Fruit fly (Drosophila melanogaster) whole organism, embryonic: ENCODE data around the gene Hel25E.
A peak's percentile ranks its signal among the peaks of the same experiment; 100 is the strongest.

Experiments
- Aef1 ChIP-seq: fragments of 200-800 bp; sonication (Bioruptor generic); IDR thresholded peaks from 3 replicates; pipeline ENCODE4 v1.3.6; 2022; ENCODE audit warnings: missing biosample characterization, missing genetic modification characterization
- B-H2 ChIP-seq: fragments of 200-800 bp; sonication (Bioruptor generic); optimal IDR thresholded peaks from 2 replicates; lab custom pipeline; 2018; ENCODE audit warnings: missing biosample characterization, mild to moderate bottlenecking, missing genetic modification characterization
- CG10321 ChIP-seq: fragments of 200-800 bp; sonication (Bioruptor generic); IDR thresholded peaks from 2 replicates; pipeline ENCODE4 v1.3.6; 2022; ENCODE audit warnings: missing biosample characterization, missing genetic modification characterization
- CG12659 ChIP-seq: fragments of 200-800 bp; sonication (Bioruptor generic); optimal IDR thresholded peaks from 3 replicates; lab custom pipeline; 2017; ENCODE audit warnings: mild to moderate bottlenecking, missing biosample characterization, missing genetic modification reagents, missing genetic modification characterization
- CG13775 ChIP-seq: fragments of 200-800 bp; sonication (Bioruptor generic); optimal IDR thresholded peaks from 3 replicates; lab custom pipeline; 2017; ENCODE audit warnings: missing biosample characterization, mild to moderate bottlenecking, missing genetic modification characterization
- CG14050 ChIP-seq: fragments of 200-800 bp; sonication (Bioruptor generic); IDR thresholded peaks from 3 replicates; pipeline ENCODE4 v1.3.6; 2022; ENCODE audit warnings: missing biosample characterization, missing genetic modification characterization
- CG14860 ChIP-seq: fragments of 200-800 bp; sonication (Bioruptor generic); IDR thresholded peaks from 3 replicates; pipeline ENCODE4 v1.3.6; 2022; ENCODE audit warnings: missing biosample characterization, missing genetic modification characterization; ENCODE audit not compliant: partially characterized antibody
- CG17568 ChIP-seq: fragments of 200-800 bp; sonication (Bioruptor generic); optimal IDR thresholded peaks from 2 replicates; lab custom pipeline; 2018; ENCODE audit warnings: missing biosample characterization, mild to moderate bottlenecking, missing genetic modification characterization, moderate library complexity
- CG17802 ChIP-seq: fragments of 200-800 bp; sonication (Bioruptor generic); optimal IDR thresholded peaks from 2 replicates; lab custom pipeline; 2018; ENCODE audit warnings: missing biosample characterization, mild to moderate bottlenecking, missing genetic modification characterization, moderate library complexity
- CG1792 ChIP-seq: fragments of 200-800 bp; sonication (Bioruptor generic); optimal IDR thresholded peaks from 2 replicates; lab custom pipeline; 2016; ENCODE audit warnings: missing biosample characterization, missing genetic modification characterization
- CG18599 ChIP-seq: fragments of 200-800 bp; sonication (Bioruptor generic); optimal IDR thresholded peaks from 3 replicates; lab custom pipeline; 2017; ENCODE audit warnings: missing biosample characterization, missing genetic modification characterization, mild to moderate bottlenecking, moderate library complexity, missing genetic modification reagents
- CG30020 ChIP-seq: fragments of 200-800 bp; optimal IDR thresholded peaks from 2 replicates; lab custom pipeline; 2019; ENCODE audit warnings: missing biosample characterization, mild to moderate bottlenecking, missing genetic modification characterization, moderate library complexity
- CG30403 ChIP-seq: fragments of 200-800 bp; sonication (Bioruptor generic); optimal IDR thresholded peaks from 3 replicates; lab custom pipeline; 2016; ENCODE audit warnings: missing biosample characterization, missing genetic modification characterization
- CG3995 ChIP-seq: fragments of 200-800 bp; sonication (Bioruptor generic); optimal IDR thresholded peaks from 3 replicates; lab custom pipeline; 2016; ENCODE audit warnings: missing biosample characterization, missing genetic modification characterization
- CG5953 ChIP-seq: fragments of 200-800 bp; sonication (Bioruptor generic); IDR thresholded peaks from 2 replicates; pipeline ENCODE4 v1.3.6; 2022; ENCODE audit warnings: missing biosample characterization, missing genetic modification characterization
- CG6813 ChIP-seq: fragments of 200-800 bp; sonication (Bioruptor generic); optimal IDR thresholded peaks from 2 replicates; lab custom pipeline; 2017; ENCODE audit warnings: missing biosample characterization, missing genetic modification characterization, mild to moderate bottlenecking, moderate library complexity, missing genetic modification reagents
- CG7786 ChIP-seq: fragments of 200-800 bp; sonication (Bioruptor generic); optimal IDR thresholded peaks from 2 replicates; lab custom pipeline; 2016; ENCODE audit warnings: missing biosample characterization, missing genetic modification characterization
- CG8089 ChIP-seq: fragments of 200-800 bp; sonication (Bioruptor generic); optimal IDR thresholded peaks from 3 replicates; lab custom pipeline; 2016; ENCODE audit warnings: missing biosample characterization, missing genetic modification characterization
- CG8388 ChIP-seq: fragments of 200-800 bp; sonication (Bioruptor generic); optimal IDR thresholded peaks from 2 replicates; lab custom pipeline; 2019; ENCODE audit warnings: missing biosample characterization, mild to moderate bottlenecking, missing genetic modification characterization, moderate library complexity
- CG8924 ChIP-seq: fragments of 200-800 bp; optimal IDR thresholded peaks from 3 replicates; lab custom pipeline; 2019; ENCODE audit warnings: missing biosample characterization, mild to moderate bottlenecking, missing genetic modification characterization, moderate library complexity
- CG9797 ChIP-seq: fragments of 200-800 bp; sonication (Bioruptor generic); optimal IDR thresholded peaks from 3 replicates; lab custom pipeline; 2018; ENCODE audit warnings: missing biosample characterization, mild to moderate bottlenecking, missing genetic modification characterization
- CkIIα-i1 ChIP-seq: fragments of 200-800 bp; sonication (Bioruptor generic); IDR thresholded peaks from 2 replicates; pipeline ENCODE4 v1.3.6; 2022; ENCODE audit warnings: missing biosample characterization, missing genetic modification characterization
- CoRest ChIP-seq: fragments of 200-800 bp; sonication (Bioruptor generic); optimal IDR thresholded peaks from 3 replicates; lab custom pipeline; 2018; ENCODE audit warnings: missing biosample characterization, mild to moderate bottlenecking, missing genetic modification characterization, moderate library complexity
- HmgD ChIP-seq: fragments of 200-800 bp; sonication (Bioruptor generic); optimal IDR thresholded peaks from 3 replicates; lab custom pipeline; 2016; ENCODE audit warnings: missing biosample characterization, missing genetic modification characterization
- Hr78 ChIP-seq, 2 experiments: fragments of 200-800 bp in 1 of 2; fragments of >200 bp in 1 of 2; sonication (Bioruptor generic) in 1 of 2; optimal IDR thresholded peaks; 2 replicates each; lab custom pipeline; 2017 to 2019; ENCODE audit warnings: missing biosample characterization in 2 of 2, missing genetic modification characterization in 2 of 2, mild to moderate bottlenecking in 1 of 2, moderate library complexity in 1 of 2
- Lpt ChIP-seq: fragments of >200 bp; optimal IDR thresholded peaks from 2 replicates; lab custom pipeline; 2018; ENCODE audit warnings: missing biosample characterization, missing genetic modification characterization
- MBD-R2 ChIP-seq: fragments of 200-800 bp; sonication (Bioruptor generic); IDR thresholded peaks from 2 replicates; pipeline ENCODE4 v1.3.6; 2022; ENCODE audit warnings: missing biosample characterization, missing genetic modification characterization
- Mes4 ChIP-seq: fragments of 200-800 bp; sonication (Bioruptor generic); optimal IDR thresholded peaks from 2 replicates; lab custom pipeline; 2016; ENCODE audit warnings: missing biosample characterization, missing genetic modification characterization
- ac ChIP-seq: fragments of 200-800 bp; sonication (Bioruptor generic); optimal IDR thresholded peaks from 3 replicates; lab custom pipeline; 2017; ENCODE audit warnings: missing biosample characterization, mild to moderate bottlenecking, missing genetic modification characterization
- al ChIP-seq: fragments of 200-800 bp; sonication (Bioruptor generic); IDR thresholded peaks from 2 replicates; pipeline ENCODE4 v1.3.6; 2022; ENCODE audit warnings: missing biosample characterization, missing genetic modification characterization
- az2 ChIP-seq: fragments of 200-800 bp; sonication (Bioruptor generic); optimal IDR thresholded peaks from 3 replicates; lab custom pipeline; 2016; ENCODE audit warnings: missing biosample characterization, missing genetic modification characterization
- dati ChIP-seq: fragments of 200-800 bp; sonication (Bioruptor generic); IDR thresholded peaks from 2 replicates; pipeline ENCODE4 v1.3.6; 2022; ENCODE audit warnings: missing biosample characterization, missing genetic modification characterization
- fd102C ChIP-seq: fragments of 200-800 bp; sonication (Bioruptor generic); optimal IDR thresholded peaks from 2 replicates; lab custom pipeline; 2018; ENCODE audit warnings: missing biosample characterization, mild to moderate bottlenecking, missing genetic modification characterization, moderate library complexity
- fd3F ChIP-seq: fragments of 200-800 bp; sonication (Bioruptor generic); optimal IDR thresholded peaks from 2 replicates; lab custom pipeline; 2018; ENCODE audit warnings: missing biosample characterization, mild to moderate bottlenecking, missing genetic modification characterization, moderate library complexity
- gro ChIP-seq: fragments of 200-800 bp; sonication (Bioruptor generic); optimal IDR thresholded peaks from 2 replicates; lab custom pipeline; 2016; ENCODE audit warnings: missing biosample characterization, missing genetic modification characterization
- knrl ChIP-seq: fragments of 200-800 bp; sonication (Bioruptor generic); IDR thresholded peaks from 3 replicates; pipeline ENCODE4 v1.3.6; 2022; ENCODE audit warnings: missing biosample characterization, missing genetic modification characterization; ENCODE audit not compliant: partially characterized antibody
- lilli ChIP-seq: fragments of 200-800 bp; sonication (Bioruptor generic); optimal IDR thresholded peaks from 3 replicates; lab custom pipeline; 2016; ENCODE audit warnings: missing biosample characterization, missing genetic modification characterization
- lola ChIP-seq, 3 experiments: fragments of >200 bp in 2 of 3; fragments of 200-800 bp in 1 of 3; sonication (Bioruptor generic) in 1 of 3; optimal IDR thresholded peaks; 2 replicates each; lab custom pipeline; 2017 to 2019; ENCODE audit warnings: missing biosample characterization in 3 of 3, missing genetic modification characterization in 3 of 3, mild to moderate bottlenecking in 1 of 3, moderate library complexity in 1 of 3
- pan ChIP-seq, 4 experiments: fragments of >200 bp in 3 of 4; fragments of 200-800 bp in 1 of 4; sonication (Bioruptor generic) in 1 of 4; optimal IDR thresholded peaks in 3 of 4; IDR thresholded peaks in 1 of 4; 2 replicates each; pipeline versions ENCODE4 v1.3.6 to Lab custom; 2017 to 2022; ENCODE audit warnings: missing biosample characterization in 2 of 4, missing genetic modification characterization in 2 of 4, mixed read lengths in 1 of 4
- scrt ChIP-seq: fragments of 200-800 bp; sonication (Bioruptor generic); optimal IDR thresholded peaks from 2 replicates; lab custom pipeline; 2018; ENCODE audit warnings: missing biosample characterization, mild to moderate bottlenecking, missing genetic modification characterization, moderate library complexity
- sim ChIP-seq: fragments of 200-800 bp; sonication (Bioruptor generic); IDR thresholded peaks from 2 replicates; pipeline ENCODE4 v1.3.6; 2022; ENCODE audit warnings: missing biosample characterization, missing genetic modification characterization
- sna ChIP-seq: fragments of 200-800 bp; sonication (Bioruptor generic); IDR thresholded peaks from 2 replicates; pipeline ENCODE4 v1.3.6; 2022; ENCODE audit warnings: missing biosample characterization, missing genetic modification characterization; ENCODE audit not compliant: partially characterized antibody
- tin ChIP-seq: fragments of 200-800 bp; sonication (Bioruptor generic); optimal IDR thresholded peaks from 3 replicates; lab custom pipeline; 2016; ENCODE audit warnings: missing biosample characterization, missing genetic modification characterization
- tna ChIP-seq: fragments of 200-800 bp; sonication (Bioruptor generic); IDR thresholded peaks from 2 replicates; pipeline ENCODE4 v1.3.6; 2022; ENCODE audit warnings: missing biosample characterization, missing genetic modification characterization; ENCODE audit not compliant: partially characterized antibody
- yki ChIP-seq: fragments of >200 bp; optimal IDR thresholded peaks from 3 replicates; lab custom pipeline; 2018
- zfh1 ChIP-seq: fragments of 200-800 bp; sonication (Bioruptor generic); IDR thresholded peaks from 3 replicates; pipeline ENCODE4 v1.3.6; 2022; ENCODE audit warnings: missing biosample characterization, missing genetic modification characterization

The Hel25E gene

dm6 chr2L:5547288-5547777 is 5.2 kb upstream of the Hel25E start (continued):
- TF ChIP-seq Lpt (GFP tag; lab: Kevin White, UChicago) = no peak
- no peak for TF ChIP-seq CG17568
- no peak for TF ChIP-seq fd102C (GFP tag; lab: Kevin White, UChicago)
- no peak for TF ChIP-seq CG9797 (GFP tag; lab: Kevin White, UChicago)
- TF ChIP-seq gro (GFP tag; lab: Kevin White, UChicago) = no peak
- TF ChIP-seq CG8089 (GFP tag; lab: Kevin White, UChicago) = no peak
- 0 out of 3 replicates have a peak, but pooled peaks have one; percentile 14 for TF ChIP-seq zfh1 (GFP tag; lab: Robert Waterston, UW)

DNA sequence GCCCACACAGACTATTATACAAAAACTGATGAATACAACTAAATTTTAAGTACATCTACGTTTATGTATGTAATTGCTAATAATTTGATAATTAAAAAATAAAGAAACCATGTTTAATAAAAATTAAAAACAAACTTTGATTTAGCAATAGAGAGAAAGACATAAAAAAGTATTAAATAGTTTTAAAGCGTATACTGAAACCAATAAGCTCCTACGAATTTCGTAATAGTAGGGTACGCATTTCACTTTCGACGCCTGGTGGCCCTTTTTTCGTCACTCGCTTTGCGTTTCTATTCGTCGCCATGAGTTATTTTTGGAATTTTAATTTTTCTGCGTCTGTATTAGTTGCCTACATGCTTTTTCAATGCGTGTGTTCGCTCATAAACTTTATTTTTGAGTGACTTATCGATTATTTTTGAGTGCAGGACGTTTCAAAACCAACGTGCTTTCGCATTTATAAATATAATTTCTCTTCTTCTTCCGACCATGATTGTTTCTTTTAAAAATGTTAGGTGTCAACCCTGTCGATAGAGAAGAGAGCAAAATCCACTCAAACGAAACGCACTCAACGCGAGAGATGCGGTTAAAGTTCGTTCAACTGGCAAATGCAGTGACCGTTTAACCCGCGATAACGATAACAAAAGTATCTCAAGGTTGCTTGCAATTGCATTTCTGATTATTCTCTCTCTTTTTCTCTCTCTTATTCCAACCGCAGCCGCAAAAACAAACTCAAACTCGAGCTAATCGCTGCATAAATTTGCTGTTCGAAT is 4.6 kb upstream of the Hel25E start, which contains the start of gene Oscillin:
Gene Oscillin, plus strand, starts transcription at position 569 of the 770 bp plus-strand sequence.
- 0 out of 2 replicates have a peak, but pooled peaks have one; percentile 28 for TF ChIP-seq CG5953 (GFP tag; lab: Robert Waterston, UW)
- TF ChIP-seq CG7786 (GFP tag; lab: Kevin White, UChicago) = no peak
- no peak for TF ChIP-seq CG3995 (GFP tag; lab: Kevin White, UChicago)
- no peak for TF ChIP-seq pan (optimal IDR thresholded peaks at IDR 0.05; lab: Kevin White, UChicago)
- TF ChIP-seq pan (GFP tag; optimal IDR thresholded peaks at IDR 0.05 in 1 of 2, IDR thresholded peaks at IDR 0.05 in 1 of 2) = peak in 1 of 2 experiments; percentile 92
- TF ChIP-seq CG1792 (GFP tag; lab: Kevin White, UChicago) = peak; percentile 40
- no peak for TF ChIP-seq yki (lab: Kevin White, UChicago)
- TF ChIP-seq ac (GFP tag; lab: Kevin White, UChicago) = no peak
- TF ChIP-seq CG13775 (GFP tag; lab: Kevin White, UChicago) = peak; percentile 74
- TF ChIP-seq CG30403 = peak; percentile 76
- TF ChIP-seq CG10321 (GFP tag; lab: Robert Waterston, UW) = no peak
- peak; percentile 31 for TF ChIP-seq CG17802 (tag; lab: Kevin White, UChicago)
- TF ChIP-seq B-H2 = peak; percentile 41
- peak; percentile 89 for TF ChIP-seq CG18599
- peak; percentile 51 for TF ChIP-seq CG30020 (tag; lab: Kevin White, UChicago)
- TF ChIP-seq Aef1 (GFP tag; lab: Robert Waterston, UW) = peak; percentile 57
- TF ChIP-seq CG8388 (GFP tag; lab: Kevin White, UChicago) = peak; percentile 89
- TF ChIP-seq knrl (GFP tag; lab: Robert Waterston, UW) = no peak
- peak; percentile 74 for TF ChIP-seq al
- peak; percentile 71 for TF ChIP-seq sim (GFP tag; lab: Robert Waterston, UW)
- peak; percentile 91 for TF ChIP-seq sna
- no peak for TF ChIP-seq CkIIα-i1 (GFP tag; lab: Robert Waterston, UW)
- peak; percentile 57 for TF ChIP-seq lilli (GFP tag; lab: Kevin White, UChicago)
- TF ChIP-seq dati (GFP tag; lab: Robert Waterston, UW) = peak; percentile 49; the same call in 1 of the 2 replicates
- TF ChIP-seq tna = peak; percentile 78
- no peak for TF ChIP-seq HmgD (GFP tag; lab: Kevin White, UChicago)
- TF ChIP-seq scrt (GFP tag; lab: Kevin White, UChicago) = peak; percentile 52
- peak; percentile 45; the same call in 1 of the 2 replicates for TF ChIP-seq MBD-R2 (GFP tag; lab: Robert Waterston, UW)
- peak; percentile 74 for TF ChIP-seq fd3F (GFP tag; lab: Kevin White, UChicago)
- TF ChIP-seq CG8924 (tag; lab: Kevin White, UChicago) = peak; percentile 84
- peak; percentile 68 for TF ChIP-seq CG14050 (GFP tag; lab: Robert Waterston, UW)
- peak; percentile 38 for TF ChIP-seq Mes4 (GFP tag; lab: Kevin White, UChicago)
- peak; percentile 75 for TF ChIP-seq CG12659
- TF ChIP-seq tin = peak; percentile 62
- TF ChIP-seq CG6813 (GFP tag; lab: Kevin White, UChicago) = peak; percentile 57
- peak; percentile 85 for TF ChIP-seq CoRest (tag; lab: Kevin White, UChicago)
- peak in 1 of 3 experiments; percentile 87 for TF ChIP-seq lola (GFP tag; optimal IDR thresholded peaks at IDR 0.05; lab: Kevin White, UChicago)
- peak; percentile 77 for TF ChIP-seq az2 (GFP tag; lab: Kevin White, UChicago)
- peak in 1 of 2 experiments; percentile 96 for TF ChIP-seq Hr78 (GFP tag; optimal IDR thresholded peaks at IDR 0.05; lab: Kevin White, UChicago)
- TF ChIP-seq CG14860 = peak; percentile 83
